Fruit fly (Drosophila melanogaster): Measurements from ENCODE around the gene CG14050.

CG14050 gene

dm6 chrX:2294474-2295434 is 31.3 kb downstream of the CG14050 start (continued):
- TF ChIP-seq sc (optimal IDR thresholded peaks at IDR 0.05) (no peak), sc (GFP tag; optimal IDR thresholded peaks at IDR 0.05) (peak; percentile 15), CG11398 (GFP tag; optimal IDR thresholded peaks at IDR 0.05) (peak; percentile 9), CG11695 (GFP tag; IDR thresholded peaks at IDR 0.05) (0 out of 3 replicates have a peak, but pooled peaks have one; percentile 6), cg (GFP tag; optimal IDR thresholded peaks at IDR 0.05) (peak; percentile 66), bsh (GFP tag; optimal IDR thresholded peaks at IDR 0.05) (peak in 1 of 2 experiments; percentile 29), CG2678 (tag; optimal IDR thresholded peaks at IDR 0.05) (peak; percentile 21), ewg (GFP tag; optimal IDR thresholded peaks at IDR 0.05) (peak; percentile 11), CG12104 (GFP tag; optimal IDR thresholded peaks at IDR 0.05) (no peak), CG3163 (GFP tag; optimal IDR thresholded peaks at IDR 0.05) (peak; percentile 69), knrl (GFP tag; IDR thresholded peaks at IDR 0.05; ENCODE audit: partially characterized antibody) (no peak), vvl (GFP tag; IDR thresholded peaks at IDR 0.05) (peak; percentile 36), Awh (GFP tag; IDR thresholded peaks at IDR 0.05) (peak; percentile 60; the same call in 1 of the 2 replicates), CG8089 (GFP tag; optimal IDR thresholded peaks at IDR 0.05) (peak; percentile 27), slou (GFP tag; optimal IDR thresholded peaks at IDR 0.05) (no peak), CG2202 (tag; optimal IDR thresholded peaks at IDR 0.05) (peak; percentile 14), CG17328 (GFP tag; IDR thresholded peaks at IDR 0.05) (0 out of 2 replicates have a peak, but pooled peaks have one; percentile 10), CG16863 (GFP tag; optimal IDR thresholded peaks at IDR 0.05) (peak; percentile 16), dimm (GFP tag; IDR thresholded peaks at IDR 0.05) (0 out of 2 replicates have a peak, but pooled peaks have one; percentile 35), CG33213 (GFP tag; optimal IDR thresholded peaks at IDR 0.05) (no peak), Hr3 (GFP tag; optimal IDR thresholded peaks at IDR 0.05) (no peak), CoRest (tag; optimal IDR thresholded peaks at IDR 0.05) (peak; percentile 8), CG17359 (tag; optimal IDR thresholded peaks at IDR 0.05) (peak; percentile 30), z (GFP tag; IDR thresholded peaks at IDR 0.05) (peak; percentile 92), CG1603 (tag; optimal IDR thresholded peaks at IDR 0.05) (peak; percentile 47), CG15601 (tag; optimal IDR thresholded peaks at IDR 0.05) (peak; percentile 7), eve (GFP tag; optimal IDR thresholded peaks at IDR 0.05) (peak in 1 of 2 experiments; percentile 81), Hr78 (GFP tag; optimal IDR thresholded peaks at IDR 0.05) (peak in 1 of 2 experiments; percentile 19), fd96Cb (tag; optimal IDR thresholded peaks at IDR 0.05) (peak; percentile 7), CG4328 (GFP tag; optimal IDR thresholded peaks at IDR 0.05) (peak; percentile 45), Meics (GFP tag; optimal IDR thresholded peaks at IDR 0.05) (peak; percentile 21), pan (optimal IDR thresholded peaks at IDR 0.05) (no peak), pan (GFP tag; optimal IDR thresholded peaks at IDR 0.05 in 1 of 2, IDR thresholded peaks at IDR 0.05 in 1 of 2) (peak in 1 of 2 experiments; percentile 10), Poxn (GFP tag; IDR thresholded peaks at IDR 0.05) (no peak), bab2 (GFP tag; optimal IDR thresholded peaks at IDR 0.05) (peak; percentile 69), dpn (GFP tag; optimal IDR thresholded peaks at IDR 0.05) (peak in 1 of 2 experiments; percentile 24), lbe (GFP tag; optimal IDR thresholded peaks at IDR 0.05) (peak; percentile 40), CG12071 (GFP tag; optimal IDR thresholded peaks at IDR 0.05) (peak; percentile 26), Side (GFP tag; optimal IDR thresholded peaks at IDR 0.05) (peak; percentile 38), Stat92E (GFP tag; optimal IDR thresholded peaks at IDR 0.05) (peak in 1 of 3 experiments; percentile 76), CG15696 (tag; optimal IDR thresholded peaks at IDR 0.05) (peak; percentile 65), CG6813 (GFP tag; optimal IDR thresholded peaks at IDR 0.05) (peak; percentile 9), chinmo (GFP tag; IDR thresholded peaks at IDR 0.05; ENCODE audit: partially characterized antibody) (peak; percentile 67; the same call in 1 of the 4 replicates), CG5953 (GFP tag; IDR thresholded peaks at IDR 0.05) (0 out of 2 replicates have a peak, but pooled peaks have one; percentile 8), CG4360 (GFP tag; IDR thresholded peaks at IDR 0.05) (peak; percentile 85), dati (GFP tag; IDR thresholded peaks at IDR 0.05) (0 out of 2 replicates have a peak, but pooled peaks have one; percentile 50), twi (tag; optimal IDR thresholded peaks at IDR 0.05) (no peak)
